Worm (Caenorhabditis elegans) whole organism, late embryonic: ENCODE data around the gene K02E7.10.

Experiments
- ama-1 ChIP-seq: fragments of 150-350 bp; optimal IDR thresholded peaks from 2 replicates; lab custom pipeline; 2014
- ceh-22 ChIP-seq: sonication (generic microtip); optimal IDR thresholded peaks from 2 replicates; lab custom pipeline; 2017; ENCODE audit warnings: missing biosample characterization, missing genetic modification characterization
- ceh-6 ChIP-seq: fragments of 200-800 bp; sonication (Bioruptor generic); optimal IDR thresholded peaks from 2 replicates; lab custom pipeline; 2018; ENCODE audit warnings: mild to moderate bottlenecking, missing genetic modification characterization, missing compliant biosample characterization
- nhr-11 ChIP-seq: fragments of 150-350 bp; optimal IDR thresholded peaks from 2 replicates; lab custom pipeline; 2014; ENCODE audit warnings: missing biosample characterization, missing genetic modification characterization
- pha-4 ChIP-seq: fragments of 150-350 bp; optimal IDR thresholded peaks from 2 replicates; lab custom pipeline; 2018; ENCODE audit warnings: missing biosample characterization, missing genetic modification reagents, missing genetic modification characterization
- pqm-1 ChIP-seq: sonication (generic microtip); optimal IDR thresholded peaks from 2 replicates; lab custom pipeline; 2016; ENCODE audit warnings: missing genetic modification characterization, missing compliant biosample characterization
- sox-2 ChIP-seq: fragments of 200-800 bp; sonication (Bioruptor generic); IDR thresholded peaks from 2 replicates; pipeline ENCODE4 v1.3.6; 2022; ENCODE audit warnings: missing genetic modification reagents, missing genetic modification characterization, missing compliant biosample characterization

- TF ChIP-seq nhr-11 (no peak), pqm-1 (tag; lab: Kevin White, UChicago) (no peak), ama-1 (lab: Kevin White, UChicago) (no peak), ceh-6 (GFP tag; lab: Kevin White, UChicago) (no peak), sox-2 (no peak), pha-4 (tag; lab: Kevin White, UChicago) (no peak), ceh-22 (no peak)
Measured at ce11 chrII:1070875-1071274, 4.1 kb upstream of the K02E7.10 start, which contains the start of gene K02E7.12.
